Worm (Caenorhabditis elegans): ENCODE measurements around the gene srv-15.

ce11 chrIV:15930694-15931093 lies 24.3 kb downstream of the srv-15 start:
- TF ChIP-seq nhr-237 (tag; optimal IDR thresholded peaks at IDR 0.05) (no peak), ztf-11 (tag; optimal IDR thresholded peaks at IDR 0.05) (no peak), flh-1 (GFP tag; optimal IDR thresholded peaks at IDR 0.05) (no peak), elt-3 (tag; optimal IDR thresholded peaks at IDR 0.05) (no peak), snpc-4 (tag; optimal IDR thresholded peaks at IDR 0.05) (no peak), unc-62 (GFP tag; optimal IDR thresholded peaks at IDR 0.05) (no peak), sptf-1 (tag; optimal IDR thresholded peaks at IDR 0.05) (no peak), unc-39 (tag; optimal IDR thresholded peaks at IDR 0.05) (no peak), nhr-12 (tag; optimal IDR thresholded peaks at IDR 0.05) (no peak), lin-13 (tag; optimal IDR thresholded peaks at IDR 0.05) (no peak), lin-32 (GFP tag; optimal IDR thresholded peaks at IDR 0.05) (no peak)

Data from whole organism, mixed stage, embryonic.